Fruit fly (Drosophila melanogaster) whole organism, embryonic: Measurements from ENCODE around the gene Grip91.

Experiments used
- CG11560 ChIP-seq: fragments of 200-800 bp; sonication (Bioruptor generic); IDR thresholded peaks from 3 replicates; pipeline ENCODE4 v1.3.6; 2022; ENCODE audit warnings: missing biosample characterization, missing genetic modification characterization
- CG11695 ChIP-seq: fragments of 200-800 bp; sonication (Bioruptor generic); IDR thresholded peaks from 3 replicates; pipeline ENCODE4 v1.3.6; 2022; ENCODE audit warnings: missing biosample characterization, missing genetic modification characterization
- CG12942 ChIP-seq: fragments of 200-800 bp; sonication (Bioruptor generic); optimal IDR thresholded peaks from 3 replicates; lab custom pipeline; 2016; ENCODE audit warnings: missing biosample characterization, missing genetic modification characterization
- CG13894 ChIP-seq: fragments of 200-800 bp; sonication (Bioruptor generic); optimal IDR thresholded peaks from 3 replicates; lab custom pipeline; 2018; ENCODE audit warnings: missing biosample characterization, mild to moderate bottlenecking, missing genetic modification characterization, moderate library complexity
- CG14441 ChIP-seq: fragments of 200-800 bp; sonication (Bioruptor generic); IDR thresholded peaks from 2 replicates; pipeline ENCODE4 v1.3.6; 2022; ENCODE audit warnings: missing biosample characterization, missing genetic modification characterization
- CG14667 ChIP-seq: fragments of 200-800 bp; sonication (Bioruptor generic); IDR thresholded peaks from 2 replicates; pipeline ENCODE4 v1.3.6; 2022; ENCODE audit warnings: missing biosample characterization, missing genetic modification characterization
- CG2120 ChIP-seq: fragments of 200-800 bp; sonication (Bioruptor generic); optimal IDR thresholded peaks from 3 replicates; lab custom pipeline; 2016; ENCODE audit warnings: missing biosample characterization, missing genetic modification characterization
- CG31365 ChIP-seq: fragments of 200-800 bp; sonication (Bioruptor generic); optimal IDR thresholded peaks from 2 replicates; lab custom pipeline; 2018; ENCODE audit warnings: missing biosample characterization, mild to moderate bottlenecking, missing genetic modification characterization
- CG32532 ChIP-seq: fragments of 200-800 bp; sonication (Bioruptor generic); IDR thresholded peaks from 2 replicates; pipeline ENCODE4 v1.3.6; 2022; ENCODE audit warnings: missing biosample characterization, missing genetic modification characterization
- CG34224 ChIP-seq: fragments of 200-800 bp; sonication (Bioruptor generic); IDR thresholded peaks from 3 replicates; pipeline ENCODE4 v1.3.6; 2022; ENCODE audit warnings: missing biosample characterization, missing genetic modification characterization; ENCODE audit not compliant: partially characterized antibody
- CG4282 ChIP-seq: fragments of 200-800 bp; sonication (Bioruptor generic); optimal IDR thresholded peaks from 2 replicates; lab custom pipeline; 2016; ENCODE audit warnings: missing biosample characterization, missing genetic modification characterization
- CG4404 ChIP-seq: fragments of 200-800 bp; sonication (Bioruptor generic); IDR thresholded peaks from 2 replicates; pipeline ENCODE4 v1.3.6; 2022; ENCODE audit warnings: missing biosample characterization, missing genetic modification characterization
- CG4820 ChIP-seq: fragments of 200-800 bp; sonication (Bioruptor generic); optimal IDR thresholded peaks from 3 replicates; lab custom pipeline; 2016; ENCODE audit warnings: missing biosample characterization, missing genetic modification characterization
- CG6654 ChIP-seq: fragments of 200-800 bp; sonication (Bioruptor generic); optimal IDR thresholded peaks from 2 replicates; lab custom pipeline; 2017; ENCODE audit warnings: missing biosample characterization, mild to moderate bottlenecking, missing genetic modification characterization
- CG6689 ChIP-seq: fragments of 200-800 bp; sonication (Bioruptor generic); IDR thresholded peaks from 2 replicates; pipeline ENCODE4 v1.3.6; 2022; ENCODE audit warnings: missing biosample characterization, missing genetic modification characterization
- CG6854 ChIP-seq: fragments of 200-800 bp; sonication (Bioruptor generic); optimal IDR thresholded peaks from 3 replicates; lab custom pipeline; 2017; ENCODE audit warnings: missing biosample characterization, mild to moderate bottlenecking, missing genetic modification characterization
- CG7745 ChIP-seq: fragments of 200-800 bp; sonication (Bioruptor generic); optimal IDR thresholded peaks from 2 replicates; lab custom pipeline; 2018; ENCODE audit warnings: missing biosample characterization, mild to moderate bottlenecking, missing genetic modification characterization, moderate library complexity
- CG7786 ChIP-seq: fragments of 200-800 bp; sonication (Bioruptor generic); optimal IDR thresholded peaks from 2 replicates; lab custom pipeline; 2016; ENCODE audit warnings: missing biosample characterization, missing genetic modification characterization
- CG8281 ChIP-seq: fragments of 200-800 bp; sonication (Bioruptor generic); optimal IDR thresholded peaks from 2 replicates; lab custom pipeline; 2018; ENCODE audit warnings: missing biosample characterization, mild to moderate bottlenecking, missing genetic modification characterization, moderate library complexity
- D19A ChIP-seq: fragments of 200-800 bp; optimal IDR thresholded peaks from 3 replicates; lab custom pipeline; 2019; ENCODE audit warnings: missing biosample characterization, mild to moderate bottlenecking, missing genetic modification characterization, moderate library complexity
- D19B ChIP-seq: fragments of 200-800 bp; sonication (Bioruptor generic); optimal IDR thresholded peaks from 2 replicates; lab custom pipeline; 2017; ENCODE audit warnings: missing biosample characterization, mild to moderate bottlenecking, missing genetic modification characterization
- Dll ChIP-seq: fragments of 200-800 bp; sonication (Bioruptor generic); IDR thresholded peaks from 4 replicates; pipeline ENCODE4 v1.3.6; 2022; ENCODE audit warnings: missing biosample characterization, missing genetic modification characterization; ENCODE audit not compliant: partially characterized antibody
- Drgx ChIP-seq: fragments of 200-800 bp; sonication (Bioruptor generic); IDR thresholded peaks from 2 replicates; pipeline ENCODE4 v1.3.6; 2022; ENCODE audit warnings: missing biosample characterization, missing genetic modification characterization
- HLH3B ChIP-seq: fragments of 200-800 bp; sonication (Bioruptor generic); IDR thresholded peaks from 2 replicates; pipeline ENCODE4 v1.3.6; 2022; ENCODE audit warnings: missing biosample characterization, missing genetic modification characterization
- Hey ChIP-seq: fragments of 200-800 bp; sonication (Bioruptor generic); optimal IDR thresholded peaks from 3 replicates; lab custom pipeline; 2018; ENCODE audit warnings: missing biosample characterization, mild to moderate bottlenecking, missing genetic modification characterization
- MTF-1 ChIP-seq: fragments of 200-800 bp; sonication (Bioruptor generic); optimal IDR thresholded peaks from 2 replicates; lab custom pipeline; 2018; ENCODE audit warnings: missing biosample characterization, mild to moderate bottlenecking, missing genetic modification characterization, borderline replicate concordance
- PHDP ChIP-seq: fragments of 200-800 bp; sonication (Bioruptor generic); optimal IDR thresholded peaks from 3 replicates; lab custom pipeline; 2018; ENCODE audit warnings: missing biosample characterization, mild to moderate bottlenecking, missing genetic modification characterization, moderate library complexity
- Xrp1 ChIP-seq: fragments of 200-800 bp; sonication (Bioruptor generic); IDR thresholded peaks from 2 replicates; pipeline ENCODE4 v1.3.6; 2022; ENCODE audit warnings: missing biosample characterization, missing genetic modification characterization
- ato ChIP-seq: fragments of 200-800 bp; sonication (Bioruptor generic); IDR thresholded peaks from 2 replicates; pipeline ENCODE4 v1.3.6; 2022; ENCODE audit warnings: missing biosample characterization, missing genetic modification characterization; ENCODE audit not compliant: partially characterized antibody
- cato ChIP-seq: fragments of 200-800 bp; sonication (Bioruptor generic); optimal IDR thresholded peaks from 2 replicates; lab custom pipeline; 2016; ENCODE audit warnings: missing biosample characterization, missing genetic modification characterization, borderline replicate concordance
- cwo ChIP-seq: fragments of 200-800 bp; sonication (Bioruptor generic); optimal IDR thresholded peaks from 3 replicates; lab custom pipeline; 2017; ENCODE audit warnings: missing biosample characterization, missing genetic modification characterization, mild to moderate bottlenecking, moderate library complexity, missing genetic modification reagents
- dati ChIP-seq: fragments of 200-800 bp; sonication (Bioruptor generic); IDR thresholded peaks from 2 replicates; pipeline ENCODE4 v1.3.6; 2022; ENCODE audit warnings: missing biosample characterization, missing genetic modification characterization
- ems ChIP-seq: fragments of 200-800 bp; sonication (Bioruptor generic); optimal IDR thresholded peaks from 3 replicates; lab custom pipeline; 2016; ENCODE audit warnings: missing biosample characterization, missing genetic modification characterization
- exex ChIP-seq: fragments of 200-800 bp; sonication (Bioruptor generic); optimal IDR thresholded peaks from 4 replicates; lab custom pipeline; 2018; ENCODE audit warnings: missing biosample characterization, mild to moderate bottlenecking, missing genetic modification characterization, moderate library complexity
- fd3F ChIP-seq: fragments of 200-800 bp; sonication (Bioruptor generic); optimal IDR thresholded peaks from 2 replicates; lab custom pipeline; 2018; ENCODE audit warnings: missing biosample characterization, mild to moderate bottlenecking, missing genetic modification characterization, moderate library complexity
- fu2 ChIP-seq: fragments of 200-800 bp; sonication (Bioruptor generic); optimal IDR thresholded peaks from 2 replicates; lab custom pipeline; 2016; ENCODE audit warnings: missing biosample characterization, missing genetic modification characterization
- gem ChIP-seq: fragments of 200-800 bp; sonication (Bioruptor generic); optimal IDR thresholded peaks from 2 replicates; lab custom pipeline; 2019; ENCODE audit warnings: missing biosample characterization, mild to moderate bottlenecking, missing genetic modification characterization, moderate library complexity
- grau ChIP-seq: fragments of 200-800 bp; optimal IDR thresholded peaks from 3 replicates; lab custom pipeline; 2019; ENCODE audit warnings: missing biosample characterization, mild to moderate bottlenecking, missing genetic modification characterization, moderate library complexity
- gsb-n ChIP-seq: fragments of 200-800 bp; sonication (Bioruptor generic); optimal IDR thresholded peaks from 3 replicates; lab custom pipeline; 2018; ENCODE audit warnings: missing biosample characterization, mild to moderate bottlenecking, missing genetic modification characterization
- gt ChIP-seq: fragments of 200-800 bp; sonication (Bioruptor generic); IDR thresholded peaks from 2 replicates; pipeline ENCODE4 v1.3.6; 2022; ENCODE audit warnings: missing biosample characterization, missing genetic modification characterization
- knrl ChIP-seq: fragments of 200-800 bp; sonication (Bioruptor generic); IDR thresholded peaks from 3 replicates; pipeline ENCODE4 v1.3.6; 2022; ENCODE audit warnings: missing biosample characterization, missing genetic modification characterization; ENCODE audit not compliant: partially characterized antibody
- maf-S ChIP-seq: fragments of 200-800 bp; sonication (Bioruptor generic); optimal IDR thresholded peaks from 2 replicates; lab custom pipeline; 2016; ENCODE audit warnings: missing biosample characterization, missing genetic modification characterization
- nmo ChIP-seq: fragments of 200-800 bp; sonication (Bioruptor generic); optimal IDR thresholded peaks from 2 replicates; lab custom pipeline; 2018; ENCODE audit warnings: missing biosample characterization, mild to moderate bottlenecking, missing genetic modification characterization, moderate library complexity
- row ChIP-seq: fragments of 200-800 bp; sonication (Bioruptor generic); IDR thresholded peaks from 3 replicates; pipeline ENCODE4 v1.3.6; 2022; ENCODE audit warnings: missing biosample characterization, missing genetic modification characterization
- sens ChIP-seq: fragments of 200-800 bp; sonication (Bioruptor generic); peaks from one replicate; lab custom pipeline; 2016; ENCODE audit warnings: missing biosample characterization, missing genetic modification characterization
- shn ChIP-seq: fragments of 200-800 bp; sonication (Bioruptor generic); optimal IDR thresholded peaks from 3 replicates; lab custom pipeline; 2016; ENCODE audit warnings: missing biosample characterization, missing genetic modification characterization
- tgo ChIP-seq: fragments of 200-800 bp; sonication (Bioruptor generic); IDR thresholded peaks from 3 replicates; pipeline ENCODE4 v1.3.6; 2022; ENCODE audit warnings: missing biosample characterization, missing genetic modification characterization
- tup ChIP-seq: fragments of 200-800 bp; sonication (Bioruptor generic); optimal IDR thresholded peaks from 2 replicates; lab custom pipeline; 2016; ENCODE audit warnings: missing biosample characterization, mild to moderate bottlenecking, missing genetic modification characterization, moderate library complexity

Gene Grip91

DNA sequence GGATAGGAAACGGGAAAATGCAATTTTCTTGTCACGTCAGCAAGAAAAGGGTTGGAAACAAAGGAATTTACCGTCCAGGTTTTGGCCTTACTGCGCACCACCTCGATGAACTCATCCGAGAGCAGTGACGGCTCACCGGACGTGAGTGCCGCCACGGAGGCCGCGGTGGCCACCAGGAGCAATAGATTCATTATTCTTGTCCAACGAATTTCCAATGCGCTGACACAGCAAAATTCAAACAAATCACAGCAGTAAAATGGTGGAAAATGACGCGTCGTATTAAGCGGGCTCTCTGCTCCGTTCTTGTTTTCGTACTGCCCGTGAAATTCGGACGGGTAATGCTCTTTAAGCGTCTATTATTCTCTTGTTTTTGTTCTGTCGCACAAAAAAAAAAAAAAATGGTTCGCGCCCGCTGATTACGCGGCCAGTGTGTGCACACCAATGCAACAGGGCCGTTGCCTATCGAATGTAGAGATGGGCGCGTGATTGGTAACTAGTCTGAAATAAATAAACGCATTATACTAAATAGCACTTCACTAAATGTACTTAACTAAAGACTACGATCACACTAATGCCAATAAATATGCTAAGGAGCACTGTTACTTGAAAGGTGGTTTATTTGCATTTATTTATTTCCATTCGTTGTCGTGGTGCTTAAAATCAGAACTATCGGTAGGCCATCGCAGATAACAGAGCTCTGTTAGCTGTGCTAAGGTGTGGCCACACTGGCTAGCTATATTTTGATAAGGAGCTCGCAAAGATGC lies 37.4 kb upstream of the Grip91 start, which contains the start of the genes CtsB and amrt (continued):
- TF ChIP-seq ems (GFP tag; lab: Kevin White, UChicago) (no peak), Drgx (peak; percentile 62), CG4404 (GFP tag; lab: Robert Waterston, UW) (0 out of 2 replicates have a peak, but pooled peaks have one; percentile 17), ato (GFP tag; lab: Robert Waterston, UW) (peak; percentile 40; the same call in 1 of the 2 replicates), CG6654 (GFP tag; lab: Kevin White, UChicago) (no peak), CG11560 (tag; lab: Robert Waterston, UW) (peak; percentile 46; the same call in 1 of the 3 replicates), nmo (GFP tag; lab: Kevin White, UChicago) (peak; percentile 76), fu2 (GFP tag; lab: Kevin White, UChicago) (peak; percentile 56), Hey (tag; lab: Kevin White, UChicago) (no peak)

dm6 chrX:13779696-13780095 lies 35.2 kb upstream of the Grip91 start:
- no peak for TF ChIP-seq shn
- TF ChIP-seq CG7745, result no peak
- TF ChIP-seq tgo (GFP tag; lab: Robert Waterston, UW), result no peak
- no peak for TF ChIP-seq maf-S (GFP tag; lab: Kevin White, UChicago)
- 0 out of 2 replicates have a peak, but pooled peaks have one; percentile 29 for TF ChIP-seq Drgx
- no peak for TF ChIP-seq tup (GFP tag; lab: Kevin White, UChicago)
- TF ChIP-seq gt (GFP tag; lab: Robert Waterston, UW), result no peak
- TF ChIP-seq fd3F, result no peak
- TF ChIP-seq D19B, result peak; percentile 7
- no peak for TF ChIP-seq CG4820 (GFP tag; lab: Kevin White, UChicago)
- TF ChIP-seq exex, result peak; percentile 17
- TF ChIP-seq CG13894 (tag; lab: Kevin White, UChicago), result no peak
- no peak for TF ChIP-seq MTF-1 (GFP tag; lab: Kevin White, UChicago)
- peak; percentile 22 for TF ChIP-seq gem (tag; lab: Kevin White, UChicago)
- TF ChIP-seq CG14667, result no peak
- TF ChIP-seq CG6689, result no peak
- TF ChIP-seq CG34224 (GFP tag; lab: Robert Waterston, UW), result no peak
- TF ChIP-seq CG12942, result no peak
- peak; percentile 40 for TF ChIP-seq CG8281 (tag; lab: Kevin White, UChicago)
- no peak for TF ChIP-seq D19A (tag; lab: Kevin White, UChicago)
- no peak for TF ChIP-seq knrl (GFP tag; lab: Robert Waterston, UW)
- peak; percentile 47 for TF ChIP-seq row (GFP tag; lab: Robert Waterston, UW)
- TF ChIP-seq CG6854 (GFP tag; lab: Kevin White, UChicago), result no peak
- no peak for TF ChIP-seq CG4282
- TF ChIP-seq CG11695 (GFP tag; lab: Robert Waterston, UW), result 0 out of 3 replicates have a peak, but pooled peaks have one; percentile 21
- peak; percentile 82 for TF ChIP-seq grau (tag; lab: Kevin White, UChicago)
- peak; percentile 50 for TF ChIP-seq CG2120
- no peak for TF ChIP-seq HLH3B (GFP tag; lab: Robert Waterston, UW)
- no peak for TF ChIP-seq CG31365 (tag; lab: Kevin White, UChicago)
- TF ChIP-seq CG14441 (GFP tag; lab: Robert Waterston, UW), result no peak
- TF ChIP-seq sens (GFP tag; lab: Kevin White, UChicago), result peak; percentile 46
- TF ChIP-seq PHDP (tag; lab: Kevin White, UChicago), result peak; percentile 8
- TF ChIP-seq CG32532 (GFP tag; lab: Robert Waterston, UW), result peak; percentile 13; the same call in 1 of the 2 replicates
- TF ChIP-seq cato (GFP tag; lab: Kevin White, UChicago), result no peak
- TF ChIP-seq dati (GFP tag; lab: Robert Waterston, UW), result no peak
- peak; percentile 5 for TF ChIP-seq cwo (GFP tag; lab: Kevin White, UChicago)
- TF ChIP-seq gsb-n (tag; lab: Kevin White, UChicago), result no peak
- TF ChIP-seq CG7786 (GFP tag; lab: Kevin White, UChicago), result no peak
- no peak for TF ChIP-seq Xrp1 (GFP tag; lab: Robert Waterston, UW)
- no peak for TF ChIP-seq Dll (GFP tag; lab: Robert Waterston, UW)
